Worm (Caenorhabditis elegans) whole organism, late embryonic: ENCODE results near the gene B0001.8.

ENCODE experiments used
- Y22D7AL.16 ChIP-seq: sonication (generic microtip); optimal IDR thresholded peaks from 2 replicates; lab custom pipeline; 2016; ENCODE audit warnings: missing genetic modification characterization, missing compliant biosample characterization
- dve-1 ChIP-seq: sonication (generic microtip); optimal IDR thresholded peaks from 2 replicates; lab custom pipeline; 2017; ENCODE audit warnings: antibody characterized with exemption, mild to moderate bottlenecking, missing genetic modification characterization, missing compliant biosample characterization
- elt-2 ChIP-seq: sonication (generic microtip); optimal IDR thresholded peaks from 2 replicates; lab custom pipeline; 2016; ENCODE audit warnings: missing genetic modification reagents, missing genetic modification characterization, missing compliant biosample characterization
- eyg-1 ChIP-seq: sonication (generic microtip); optimal IDR thresholded peaks from 2 replicates; lab custom pipeline; 2016; ENCODE audit warnings: missing genotype, missing genetic modification characterization, missing compliant biosample characterization
- nfya-1 ChIP-seq: sonication (generic microtip); optimal IDR thresholded peaks from 2 replicates; lab custom pipeline; 2017; ENCODE audit warnings: missing genetic modification characterization, mild to moderate bottlenecking, missing compliant biosample characterization, antibody characterized with exemption, moderate library complexity
- nhr-11 ChIP-seq: fragments of 150-350 bp; optimal IDR thresholded peaks from 2 replicates; lab custom pipeline; 2014; ENCODE audit warnings: missing biosample characterization, missing genetic modification characterization
- pax-1 ChIP-seq: fragments of 150-350 bp; optimal IDR thresholded peaks from 2 replicates; lab custom pipeline; 2014; ENCODE audit warnings: missing biosample characterization, missing genetic modification characterization
- pqm-1 ChIP-seq: sonication (generic microtip); optimal IDR thresholded peaks from 2 replicates; lab custom pipeline; 2016; ENCODE audit warnings: missing genetic modification characterization, missing compliant biosample characterization
- pros-1 ChIP-seq: fragments of 150-350 bp; optimal IDR thresholded peaks from 2 replicates; lab custom pipeline; 2014; ENCODE audit warnings: missing biosample characterization, missing genetic modification reagents, missing genetic modification characterization
- sox-4 ChIP-seq: sonication (generic microtip); optimal IDR thresholded peaks from 2 replicates; lab custom pipeline; 2017; ENCODE audit warnings: mild to moderate bottlenecking, missing genetic modification characterization, inconsistent platforms, missing compliant biosample characterization

DNA sequence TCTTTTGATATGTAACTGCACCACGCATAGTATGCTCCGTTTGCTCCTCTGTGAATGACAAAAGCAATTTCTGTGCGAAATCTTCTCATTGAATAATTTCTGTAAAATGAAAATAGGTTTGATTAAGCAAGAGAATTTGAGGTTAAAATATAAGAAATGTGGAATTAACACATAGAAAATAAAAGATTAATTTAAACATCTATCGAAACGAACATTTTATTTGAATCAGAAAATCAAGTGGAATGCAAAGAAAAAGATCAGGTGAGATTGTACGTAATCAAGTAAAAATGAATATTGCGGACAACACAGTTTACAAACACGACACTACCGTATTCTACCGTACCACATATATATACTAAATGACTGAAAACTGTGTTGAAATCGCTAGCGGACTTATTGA, at the start of gene B0001.8:
- TF ChIP-seq elt-2 (no peak), dve-1 (tag; lab: Kevin White, UChicago) (no peak), eyg-1 (no peak), sox-4 (tag; lab: Kevin White, UChicago) (no peak), nfya-1 (tag; lab: Kevin White, UChicago) (no peak), nhr-11 (tag; lab: Kevin White, UChicago) (no peak), pqm-1 (no peak), pax-1 (tag; lab: Kevin White, UChicago) (no peak), pros-1 (tag; lab: Kevin White, UChicago) (no peak), Y22D7AL.16 (no peak)
